Worm (Caenorhabditis elegans): ENCODE measurements around the gene scrm-3.
"Not testable (repeated sequence)": the region's sequence is repeated elsewhere in the genome, so short reads cannot be mapped to it uniquely, and the experiment has no call there.

Gene scrm-3

ce11 chrV:3357106-3357505 lies at the start of gene scrm-3:
TSS of gene scrm-3 (minus strand) at chrV:3357206.
- TF ChIP-seq unc-55 (GFP tag; optimal IDR thresholded peaks at IDR 0.05) (no peak), nhr-11 (tag; optimal IDR thresholded peaks at IDR 0.05) (no peak), C08G9.2 (tag; optimal IDR thresholded peaks at IDR 0.05) (no peak), elt-2 (tag; optimal IDR thresholded peaks at IDR 0.05) (no peak), ceh-34 (tag; optimal IDR thresholded peaks at IDR 0.05) (no peak), fkh-6 (tag; optimal IDR thresholded peaks at IDR 0.05) (no peak), T23F11.4 (GFP tag; optimal IDR thresholded peaks at IDR 0.05) (no peak), hlh-15 (tag; optimal IDR thresholded peaks at IDR 0.05) (no peak), ceh-31 (tag; optimal IDR thresholded peaks at IDR 0.05) (no peak), ceh-45 (GFP tag; IDR thresholded peaks at IDR 0.05) (no peak), fax-1 (tag; optimal IDR thresholded peaks at IDR 0.05) (no peak), hlh-30 (tag; optimal IDR thresholded peaks at IDR 0.05; ENCODE audit: insufficient read depth) (no peak), ceh-30 (tag; optimal IDR thresholded peaks at IDR 0.05) (no peak), dve-1 (tag; optimal IDR thresholded peaks at IDR 0.05) (no peak), pat-9 (tag; optimal IDR thresholded peaks at IDR 0.05) (no peak), mec-3 (tag; optimal IDR thresholded peaks at IDR 0.05; ENCODE audit: borderline replicate concordance) (no peak), unc-3 (GFP tag; conservative IDR thresholded peaks at IDR 0.05) (no peak), unc-3 (tag; optimal IDR thresholded peaks at IDR 0.05) (no peak), fkh-10 (GFP tag; optimal IDR thresholded peaks at IDR 0.05) (no peak), lim-6 (tag; optimal IDR thresholded peaks at IDR 0.05) (no peak), ets-4 (tag; optimal IDR thresholded peaks at IDR 0.05) (no peak)

- TF ChIP-seq ceh-22 (tag; optimal IDR thresholded peaks at IDR 0.05); C38D4.7 (GFP tag; optimal IDR thresholded peaks at IDR 0.05); hlh-15 (tag; optimal IDR thresholded peaks at IDR 0.05): not testable (repeated sequence)
These were observed 42.9 kb upstream of the scrm-3 start, which contains the start of gene T20D4.10 for ce11 chrV:3399952-3400351. TSS of gene T20D4.10 (plus strand) at chrV:3400252.

ce11 chrV:3398314-3398713 lies 41.3 kb upstream of the scrm-3 start, which contains the start of gene T20D4.11:
TSS of gene T20D4.11 (plus strand) at chrV:3398690.
- no peak for TF ChIP-seq dmd-4 (tag; optimal IDR thresholded peaks at IDR 0.05; ENCODE audit: borderline replicate concordance)
- no peak for TF ChIP-seq elt-2 (tag; optimal IDR thresholded peaks at IDR 0.05)
- no peak for TF ChIP-seq hlh-30 (tag; optimal IDR thresholded peaks at IDR 0.05; ENCODE audit: insufficient read depth)

ce11 chrV:3396765-3397164 lies 39.8 kb upstream of the scrm-3 start, which contains the start of gene T20D4.12:
TSS of gene T20D4.12 (plus strand) at chrV:3397065.
- not testable (repeated sequence) for TF ChIP-seq tbx-7 (tag; optimal IDR thresholded peaks at IDR 0.05); unc-55 (GFP tag; optimal IDR thresholded peaks at IDR 0.05); nhr-232 (tag; optimal IDR thresholded peaks at IDR 0.05)

- no peak for TF ChIP-seq ceh-24 (tag; optimal IDR thresholded peaks at IDR 0.05)
These were observed 37.8 kb upstream of the scrm-3 start, which contains the start of gene T20D4.15 for ce11 chrV:3394694-3395240. TSS of gene T20D4.15 (minus strand) at chrV:3394744.

ce11 chrV:3394065-3394464 lies 37.1 kb upstream of the scrm-3 start:
- TF ChIP-seq rnt-1 (tag; optimal IDR thresholded peaks at IDR 0.05): no peak
- no peak for TF ChIP-seq syd-9 (tag; optimal IDR thresholded peaks at IDR 0.05)
- TF ChIP-seq gmeb-2 (tag; optimal IDR thresholded peaks at IDR 0.05): no peak
- TF ChIP-seq ttx-3 (tag; optimal IDR thresholded peaks at IDR 0.05): no peak

All from whole organism, late embryonic.